Worm (Caenorhabditis elegans) whole organism, L1 larva: ENCODE results near the gene snx-13.

Experiments
- C16A3.4 ChIP-seq: fragments of 150-350 bp; optimal IDR thresholded peaks from 2 replicates; lab custom pipeline; 2014; ENCODE audit warnings: missing biosample characterization, missing genetic modification characterization
- F16B12.6 ChIP-seq: fragments of 150-350 bp; optimal IDR thresholded peaks from 2 replicates; lab custom pipeline; 2014; ENCODE audit warnings: missing biosample characterization, missing genetic modification characterization
- Y116A8C.19 ChIP-seq: sonication (generic microtip); optimal IDR thresholded peaks from 2 replicates; lab custom pipeline; 2016; ENCODE audit warnings: missing compliant biosample characterization, missing genetic modification characterization, borderline replicate concordance
- aha-1 ChIP-seq: fragments of 150-350 bp; optimal IDR thresholded peaks from 2 replicates; lab custom pipeline; 2014; ENCODE audit warnings: missing biosample characterization, missing genetic modification characterization
- alr-1 ChIP-seq: fragments of 200-800 bp; sonication (Bioruptor generic); optimal IDR thresholded peaks from 2 replicates; lab custom pipeline; 2018; ENCODE audit warnings: borderline replicate concordance, mild to moderate bottlenecking, missing genetic modification characterization, missing compliant biosample characterization
- aly-2 ChIP-seq: fragments of 150-350 bp; optimal IDR thresholded peaks from 2 replicates; lab custom pipeline; 2014; ENCODE audit warnings: missing biosample characterization, missing genetic modification characterization
- ama-1 ChIP-seq: fragments of 150-350 bp; optimal IDR thresholded peaks from 2 replicates; lab custom pipeline; 2014
- ceh-8 ChIP-seq: fragments of 200-800 bp; sonication (Bioruptor generic); optimal IDR thresholded peaks from 2 replicates; lab custom pipeline; 2018; ENCODE audit warnings: mild to moderate bottlenecking, missing genetic modification characterization, moderate library complexity, missing compliant biosample characterization
- ceh-88 ChIP-seq: fragments of 200-800 bp; sonication (Bioruptor generic); IDR thresholded peaks from 2 replicates; pipeline ENCODE4 v1.3.6; 2022; ENCODE audit warnings: missing genetic modification characterization, missing compliant biosample characterization
- dpl-1 ChIP-seq, 3 experiments: fragments of 150-350 bp in 2 of 3; sonication (generic microtip) in 1 of 3; optimal IDR thresholded peaks; 2 replicates each; lab custom pipeline; 2014 to 2017; ENCODE audit warnings: missing biosample characterization in 3 of 3, missing genetic modification characterization in 3 of 3, missing genetic modification reagents in 3 of 3
- dsc-1 ChIP-seq: sonication (generic microtip); optimal IDR thresholded peaks from 2 replicates; lab custom pipeline; 2016; ENCODE audit warnings: mild to moderate bottlenecking, missing genetic modification characterization, missing compliant biosample characterization
- efl-1 ChIP-seq, 4 experiments: fragments of 150-350 bp; optimal IDR thresholded peaks in 3 of 4; peaks in 1 of 4; 1 replicate in 1 of 4; 2 replicates in 3 of 4; lab custom pipeline; 2014; ENCODE audit warnings: missing biosample characterization in 2 of 4, missing genetic modification characterization in 2 of 4, missing genetic modification reagents in 2 of 4
- egl-13 ChIP-seq: sonication (generic microtip); optimal IDR thresholded peaks from 2 replicates; lab custom pipeline; 2016; ENCODE audit warnings: missing genotype, missing genetic modification reagents, missing genetic modification characterization, missing compliant biosample characterization
- egl-27 ChIP-seq, 2 experiments: fragments of 150-350 bp in 1 of 2; sonication (generic microtip); optimal IDR thresholded peaks; 3 replicates each; lab custom pipeline; 2017 to 2018; ENCODE audit warnings: missing biosample characterization in 2 of 2, missing genetic modification characterization in 2 of 2, missing genetic modification reagents in 2 of 2
- elt-2 ChIP-seq: sonication (generic microtip); optimal IDR thresholded peaks from 2 replicates; lab custom pipeline; 2016; ENCODE audit warnings: missing genetic modification characterization, mild to moderate bottlenecking, inconsistent platforms, missing compliant biosample characterization, missing genetic modification reagents
- elt-3 ChIP-seq, 6 experiments: fragments of 150-350 bp in 1 of 6; sonication (generic microtip); optimal IDR thresholded peaks; 2 replicates each; lab custom pipeline; 2017 to 2018; ENCODE audit warnings: missing biosample characterization in 6 of 6, missing genetic modification characterization in 6 of 6, inconsistent platforms in 1 of 6
- ets-5 ChIP-seq: fragments of 200-800 bp; sonication (Bioruptor generic); IDR thresholded peaks from 2 replicates; pipeline ENCODE4 v1.3.6; 2022; ENCODE audit warnings: missing genetic modification characterization, missing compliant biosample characterization
- fkh-10 ChIP-seq: sonication (generic microtip); optimal IDR thresholded peaks from 2 replicates; lab custom pipeline; 2017; ENCODE audit warnings: missing biosample characterization, missing genetic modification reagents, missing genetic modification characterization
- fkh-8 ChIP-seq: sonication (generic microtip); optimal IDR thresholded peaks from 2 replicates; lab custom pipeline; 2016; ENCODE audit warnings: mild to moderate bottlenecking, missing genetic modification characterization, missing compliant biosample characterization
- jun-1 ChIP-seq: fragments of 150-350 bp; optimal IDR thresholded peaks from 2 replicates; lab custom pipeline; 2014; ENCODE audit warnings: missing biosample characterization, missing genetic modification reagents, missing genetic modification characterization
- lin-13 ChIP-seq: fragments of 150-350 bp; optimal IDR thresholded peaks from 2 replicates; lab custom pipeline; 2014; ENCODE audit warnings: missing biosample characterization, missing genetic modification reagents, missing genetic modification characterization
- lin-14 ChIP-seq: fragments of 200-800 bp; sonication (Bioruptor generic); optimal IDR thresholded peaks from 2 replicates; lab custom pipeline; 2018; ENCODE audit warnings: mild to moderate bottlenecking, missing genetic modification characterization, moderate library complexity, missing compliant biosample characterization
- lin-15B ChIP-seq: fragments of 150-350 bp; sonication (generic microtip); optimal IDR thresholded peaks from 3 replicates; lab custom pipeline; 2014; ENCODE audit warnings: missing biosample characterization, missing genetic modification characterization
- lin-35 ChIP-seq, 2 experiments: fragments of 150-350 bp; optimal IDR thresholded peaks; 2 replicates each; lab custom pipeline; 2014; ENCODE audit warnings: missing biosample characterization in 2 of 2, missing genetic modification characterization in 2 of 2, missing genetic modification reagents in 2 of 2
- lin-39 ChIP-seq: fragments of 150-350 bp; optimal IDR thresholded peaks from 2 replicates; lab custom pipeline; 2014; ENCODE audit warnings: missing biosample characterization, missing genetic modification reagents, missing genetic modification characterization
- lir-3 ChIP-seq: sonication (generic microtip); optimal IDR thresholded peaks from 2 replicates; lab custom pipeline; 2016; ENCODE audit warnings: mild to moderate bottlenecking, missing genetic modification characterization, moderate library complexity, missing compliant biosample characterization; ENCODE audit not compliant: poor library complexity
- lsy-2 ChIP-seq, 2 experiments: fragments of 150-350 bp; optimal IDR thresholded peaks; 2 replicates each; lab custom pipeline; 2014; ENCODE audit warnings: missing biosample characterization in 2 of 2, missing genetic modification characterization in 2 of 2
- mep-1 ChIP-seq: fragments of 150-350 bp; optimal IDR thresholded peaks from 2 replicates; lab custom pipeline; 2014; ENCODE audit warnings: missing biosample characterization, missing genetic modification characterization
- nhr-11 ChIP-seq: fragments of 150-350 bp; optimal IDR thresholded peaks from 2 replicates; lab custom pipeline; 2014; ENCODE audit warnings: missing biosample characterization, missing genetic modification characterization
- nhr-12 ChIP-seq: sonication (generic microtip); optimal IDR thresholded peaks from 2 replicates; lab custom pipeline; 2017; ENCODE audit warnings: missing biosample characterization, missing genetic modification characterization
- nhr-237 ChIP-seq: fragments of 150-350 bp; optimal IDR thresholded peaks from 2 replicates; lab custom pipeline; 2014; ENCODE audit warnings: missing biosample characterization, missing genetic modification characterization
- nhr-28 ChIP-seq: fragments of 150-350 bp; optimal IDR thresholded peaks from 2 replicates; lab custom pipeline; 2014; ENCODE audit warnings: missing biosample characterization, missing genetic modification characterization
- nhr-47 ChIP-seq: sonication (generic microtip); optimal IDR thresholded peaks from 2 replicates; lab custom pipeline; 2016; ENCODE audit warnings: mild to moderate bottlenecking, missing genetic modification characterization, moderate library complexity, missing compliant biosample characterization
- nhr-76 ChIP-seq: sonication (generic microtip); optimal IDR thresholded peaks from 2 replicates; lab custom pipeline; 2017; ENCODE audit warnings: missing biosample characterization, missing genetic modification characterization
- nhr-77 ChIP-seq: fragments of 150-350 bp; optimal IDR thresholded peaks from 2 replicates; lab custom pipeline; 2014; ENCODE audit warnings: missing biosample characterization, missing genetic modification characterization
- nhr-84 ChIP-seq: sonication (generic microtip); optimal IDR thresholded peaks from 2 replicates; lab custom pipeline; 2017; ENCODE audit warnings: missing biosample characterization, missing genetic modification characterization
- nhr-85 ChIP-seq: sonication (generic microtip); peaks from one replicate; lab custom pipeline; 2016; ENCODE audit warnings: missing genetic modification characterization, inconsistent platforms, missing compliant biosample characterization
- nhr-90 ChIP-seq: sonication (generic microtip); optimal IDR thresholded peaks from 2 replicates; lab custom pipeline; 2016; ENCODE audit warnings: mild to moderate bottlenecking, missing genetic modification characterization, missing compliant biosample characterization; ENCODE audit not compliant: poor library complexity
- pag-3 ChIP-seq: sonication (generic microtip); optimal IDR thresholded peaks from 2 replicates; lab custom pipeline; 2017; ENCODE audit warnings: missing genetic modification characterization, mild to moderate bottlenecking, missing compliant biosample characterization, antibody characterized with exemption, borderline replicate concordance; ENCODE audit not compliant: insufficient read depth
- pax-3 ChIP-seq: fragments of 200-800 bp; sonication (Bioruptor generic); optimal IDR thresholded peaks from 2 replicates; lab custom pipeline; 2018; ENCODE audit warnings: mild to moderate bottlenecking, missing genetic modification characterization, moderate library complexity, missing compliant biosample characterization
- skn-1 ChIP-seq: fragments of 150-350 bp; optimal IDR thresholded peaks from 2 replicates; lab custom pipeline; 2014; ENCODE audit warnings: missing biosample characterization, missing genetic modification characterization
- snpc-4 ChIP-seq: fragments of 150-350 bp; optimal IDR thresholded peaks from 2 replicates; lab custom pipeline; 2014; ENCODE audit warnings: missing biosample characterization, missing genetic modification characterization
- snu-23 ChIP-seq: sonication (generic microtip); optimal IDR thresholded peaks from 2 replicates; lab custom pipeline; 2016; ENCODE audit warnings: missing genetic modification characterization, missing compliant biosample characterization
- sox-4 ChIP-seq: sonication (generic microtip); optimal IDR thresholded peaks from 2 replicates; lab custom pipeline; 2016; ENCODE audit warnings: missing genetic modification characterization, missing compliant biosample characterization
- sup-37 ChIP-seq: fragments of 200-800 bp; sonication (Bioruptor generic); optimal IDR thresholded peaks from 2 replicates; lab custom pipeline; 2018; ENCODE audit warnings: mild to moderate bottlenecking, missing genetic modification characterization, missing compliant biosample characterization
- tbx-2 ChIP-seq: sonication (generic microtip); optimal IDR thresholded peaks from 2 replicates; lab custom pipeline; 2016; ENCODE audit warnings: missing genetic modification characterization, missing compliant biosample characterization
- tlp-1 ChIP-seq: fragments of 150-350 bp; optimal IDR thresholded peaks from 2 replicates; lab custom pipeline; 2014; ENCODE audit warnings: missing biosample characterization, missing genetic modification characterization
- unc-130 ChIP-seq: fragments of 150-350 bp; optimal IDR thresholded peaks from 2 replicates; lab custom pipeline; 2017; ENCODE audit warnings: missing biosample characterization, missing genetic modification characterization, inconsistent platforms
- unc-86 ChIP-seq: sonication (generic microtip); optimal IDR thresholded peaks from 2 replicates; lab custom pipeline; 2016; ENCODE audit warnings: missing genetic modification characterization, missing compliant biosample characterization
- unc-98 ChIP-seq: fragments of 200-800 bp; sonication (Bioruptor generic); IDR thresholded peaks from 2 replicates; pipeline ENCODE4 v1.3.6; 2022; ENCODE audit warnings: missing genetic modification characterization, missing compliant biosample characterization
- vab-15 ChIP-seq: sonication (generic microtip); optimal IDR thresholded peaks from 2 replicates; lab custom pipeline; 2017; ENCODE audit warnings: missing genotype, mild to moderate bottlenecking, missing genetic modification characterization, missing compliant biosample characterization
- zag-1 ChIP-seq: fragments of 150-350 bp; optimal IDR thresholded peaks from 2 replicates; lab custom pipeline; 2014; ENCODE audit warnings: missing biosample characterization, missing genetic modification characterization
- zip-4 ChIP-seq: fragments of 200-800 bp; sonication (Bioruptor generic); optimal IDR thresholded peaks from 2 replicates; lab custom pipeline; 2018; ENCODE audit warnings: mild to moderate bottlenecking, missing genetic modification characterization, moderate library complexity, missing compliant biosample characterization

Gene snx-13

ce11 chrIV:17118585-17118984, 31.3 kb upstream of the snx-13 start, which contains the start of gene uaf-2 (continued):
- TF ChIP-seq nhr-47 (peak; percentile 41), lin-15B (tag; lab: Kevin White, UChicago) (peak; percentile 7), lin-14 (GFP tag; lab: Kevin White, UChicago) (no peak), jun-1 (tag; lab: Kevin White, UChicago) (no peak), nhr-76 (tag; lab: Kevin White, UChicago) (no peak), lin-13 (GFP tag; lab: Kevin White, UChicago) (no peak), vab-15 (tag; lab: Kevin White, UChicago) (no peak), ceh-88 (GFP tag; lab: Robert Waterston, UW) (no peak), nhr-12 (tag; lab: Kevin White, UChicago) (no peak), snpc-4 (tag; lab: Kevin White, UChicago) (no peak), snu-23 (GFP tag; lab: Kevin White, UChicago) (peak; percentile 51), nhr-84 (no peak), tbx-2 (peak; percentile 7), fkh-8 (tag; lab: Kevin White, UChicago) (no peak), fkh-10 (GFP tag; lab: Kevin White, UChicago) (no peak), ets-5 (no peak), unc-86 (no peak), nhr-11 (no peak), aha-1 (no peak), egl-27 (tag; optimal IDR thresholded peaks at IDR 0.05; lab: Kevin White, UChicago) (no peak), sup-37 (GFP tag; lab: Kevin White, UChicago) (no peak), elt-2 (no peak), aly-2 (no peak), F16B12.6 (peak; percentile 6), nhr-90 (tag; lab: Kevin White, UChicago) (peak; percentile 5), sox-4 (tag; lab: Kevin White, UChicago) (no peak), pag-3 (no peak), unc-130 (no peak), alr-1 (tag; lab: Kevin White, UChicago) (no peak), ama-1 (lab: Kevin White, UChicago) (no peak), lin-39 (tag; lab: Kevin White, UChicago) (no peak), dpl-1 (GFP tag; optimal IDR thresholded peaks at IDR 0.05; lab: Kevin White, UChicago) (peak; percentile 14 to 48 (median 30)), lir-3 (tag; lab: Kevin White, UChicago) (no peak), nhr-77 (tag; lab: Kevin White, UChicago) (no peak), zag-1 (tag; lab: Kevin White, UChicago) (no peak), skn-1 (tag; lab: Kevin White, UChicago) (peak; percentile 10), nhr-85 (no peak), lin-35 (GFP tag; optimal IDR thresholded peaks at IDR 0.05; lab: Kevin White, UChicago) (peak; percentile 17 to 51), nhr-237 (no peak), tlp-1 (tag; lab: Kevin White, UChicago) (no peak), dsc-1 (no peak), nhr-28 (tag; lab: Kevin White, UChicago) (no peak), zip-4 (GFP tag; lab: Kevin White, UChicago) (no peak), Y116A8C.19 (tag; lab: Kevin White, UChicago) (no peak), lsy-2 (tag; optimal IDR thresholded peaks at IDR 0.05; lab: Kevin White, UChicago) (peak in 1 of 2 experiments; percentile 52), ceh-8 (GFP tag; lab: Kevin White, UChicago) (no peak), egl-13 (tag; lab: Kevin White, UChicago) (no peak), mep-1 (tag; lab: Kevin White, UChicago) (peak; percentile 18), unc-98 (GFP tag; lab: Robert Waterston, UW) (no peak), C16A3.4 (tag; lab: Kevin White, UChicago) (peak; percentile 33), efl-1 (optimal IDR thresholded peaks at IDR 0.05; lab: Kevin White, UChicago) (peak; percentile 42 to 48), efl-1 (GFP tag; optimal IDR thresholded peaks at IDR 0.05 in 1 of 2; lab: Kevin White, UChicago) (peak; percentile 39 to 91), pax-3 (no peak), elt-3 (tag; optimal IDR thresholded peaks at IDR 0.05; lab: Kevin White, UChicago) (no peak)
